Fruit fly (Drosophila melanogaster): ENCODE data around the gene Acbp1.

Acbp1 gene

dm6 chr2L:8164219-8164618 lies 2.0 kb upstream of the Acbp1 start (continued):
- TF ChIP-seq br (optimal IDR thresholded peaks at IDR 0.05) (no peak), Ada2b (GFP tag; IDR thresholded peaks at IDR 0.05) (no peak), eve (GFP tag; optimal IDR thresholded peaks at IDR 0.05) (peak in 1 of 2 experiments; percentile 37), CG18262 (tag; optimal IDR thresholded peaks at IDR 0.05) (peak; percentile 81), B-H1 (GFP tag; IDR thresholded peaks at IDR 0.05) (no peak; the same call in 2 of the 3 replicates), CG18599 (GFP tag; optimal IDR thresholded peaks at IDR 0.05) (peak; percentile 68), CG17359 (tag; optimal IDR thresholded peaks at IDR 0.05) (peak; percentile 92), Dfd (GFP tag; optimal IDR thresholded peaks at IDR 0.05) (no peak), CG32772 (GFP tag; IDR thresholded peaks at IDR 0.05) (no peak), GATAe (GFP tag; conservative IDR thresholded peaks at IDR 0.05) (no peak), CG8281 (tag; optimal IDR thresholded peaks at IDR 0.05) (peak; percentile 55), CoRest (tag; optimal IDR thresholded peaks at IDR 0.05) (peak; percentile 73), CG7987 (GFP tag; optimal IDR thresholded peaks at IDR 0.05) (peak; percentile 88), Tbp (GFP tag; optimal IDR thresholded peaks at IDR 0.05) (no peak), ara (GFP tag; IDR thresholded peaks at IDR 0.05) (peak; percentile 84), ase (GFP tag; IDR thresholded peaks at IDR 0.05) (peak; percentile 24; the same call in 2 of the 3 replicates), sr (GFP tag; IDR thresholded peaks at IDR 0.05) (peak; percentile 55; the same call in 1 of the 3 replicates), gsb-n (tag; optimal IDR thresholded peaks at IDR 0.05) (peak; percentile 88), bbx (GFP tag; IDR thresholded peaks at IDR 0.05; ENCODE audit: partially characterized antibody) (no peak), kay (GFP tag; optimal IDR thresholded peaks at IDR 0.05) (peak; percentile 79), pros (GFP tag; optimal IDR thresholded peaks at IDR 0.05) (no peak), btn (GFP tag; optimal IDR thresholded peaks at IDR 0.05) (peak; percentile 51), ab (GFP tag; optimal IDR thresholded peaks at IDR 0.05) (no peak), CG17186 (GFP tag; optimal IDR thresholded peaks at IDR 0.05) (peak; percentile 48), pzg (GFP tag; optimal IDR thresholded peaks at IDR 0.05) (no peak), danr (GFP tag; IDR thresholded peaks at IDR 0.05) (no peak; the same call in 1 of the 2 replicates), dmrt99B (tag; optimal IDR thresholded peaks at IDR 0.05) (peak; percentile 73), HmgZ (tag; optimal IDR thresholded peaks at IDR 0.05) (peak; percentile 52), h (optimal IDR thresholded peaks at IDR 0.05) (no peak), Dbx (GFP tag; IDR thresholded peaks at IDR 0.05) (no peak), Neu2 (GFP tag; optimal IDR thresholded peaks at IDR 0.05; ENCODE audit: borderline replicate concordance) (no peak), CG6175 (GFP tag; IDR thresholded peaks at IDR 0.05) (no peak), ftz-f1 (GFP tag; optimal IDR thresholded peaks at IDR 0.05) (no peak), CG14710 (tag; optimal IDR thresholded peaks at IDR 0.05) (peak; percentile 88), Myb (GFP tag; optimal IDR thresholded peaks at IDR 0.05) (no peak), tna (GFP tag; IDR thresholded peaks at IDR 0.05; ENCODE audit: partially characterized antibody) (no peak), Xbp1 (GFP tag; optimal IDR thresholded peaks at IDR 0.05) (peak; percentile 58), CG7372 (GFP tag; IDR thresholded peaks at IDR 0.05) (no peak), rib (GFP tag; IDR thresholded peaks at IDR 0.05) (no peak), lab (GFP tag; optimal IDR thresholded peaks at IDR 0.05) (peak; percentile 88), CG9437 (GFP tag; optimal IDR thresholded peaks at IDR 0.05) (peak; percentile 11), Doc3 (GFP tag; IDR thresholded peaks at IDR 0.05; ENCODE audit: partially characterized antibody) (no peak), Chrac-16 (GFP tag; optimal IDR thresholded peaks at IDR 0.05) (no peak), B-H2 (GFP tag; optimal IDR thresholded peaks at IDR 0.05) (no peak), CG11398 (GFP tag; optimal IDR thresholded peaks at IDR 0.05) (peak; percentile 85), prd (optimal IDR thresholded peaks at IDR 0.05) (no peak), prd (GFP tag; IDR thresholded peaks at IDR 0.05) (0 out of 3 replicates have a peak, but pooled peaks have one; percentile 38), fd102C (GFP tag; optimal IDR thresholded peaks at IDR 0.05) (peak; percentile 89), bsh (GFP tag; optimal IDR thresholded peaks at IDR 0.05) (peak in 1 of 2 experiments; percentile 90), dpn (GFP tag; optimal IDR thresholded peaks at IDR 0.05) (peak; percentile 45 to 58), Jarid2 (GFP tag; optimal IDR thresholded peaks at IDR 0.05) (peak; percentile 57), ssp (GFP tag; IDR thresholded peaks at IDR 0.05) (no peak)

Measured in whole organism, embryonic.